Fruit fly (Drosophila melanogaster) whole organism, embryonic: Measurements from ENCODE around the gene D1.

Experiments
- B-H2 ChIP-seq: fragments of 200-800 bp; sonication (Bioruptor generic); optimal IDR thresholded peaks from 2 replicates; lab custom pipeline; 2018; ENCODE audit warnings: missing biosample characterization, mild to moderate bottlenecking, missing genetic modification characterization
- CG10654 ChIP-seq: fragments of 200-800 bp; sonication (Bioruptor generic); optimal IDR thresholded peaks from 2 replicates; lab custom pipeline; 2016; ENCODE audit warnings: missing biosample characterization, missing genetic modification characterization
- CG12104 ChIP-seq: fragments of 200-800 bp; sonication (Bioruptor generic); optimal IDR thresholded peaks from 3 replicates; lab custom pipeline; 2016; ENCODE audit warnings: missing biosample characterization, missing genetic modification characterization
- CG12942 ChIP-seq: fragments of 200-800 bp; sonication (Bioruptor generic); optimal IDR thresholded peaks from 3 replicates; lab custom pipeline; 2016; ENCODE audit warnings: missing biosample characterization, missing genetic modification characterization
- CG13624 ChIP-seq: fragments of 200-800 bp; sonication (Bioruptor generic); optimal IDR thresholded peaks from 2 replicates; lab custom pipeline; 2016; ENCODE audit warnings: missing biosample characterization, missing genetic modification characterization
- CG13775 ChIP-seq: fragments of 200-800 bp; sonication (Bioruptor generic); optimal IDR thresholded peaks from 3 replicates; lab custom pipeline; 2017; ENCODE audit warnings: missing biosample characterization, mild to moderate bottlenecking, missing genetic modification characterization
- CG14014 ChIP-seq: fragments of 200-800 bp; sonication (Bioruptor generic); IDR thresholded peaks from 2 replicates; pipeline ENCODE4 v1.3.6; 2022; ENCODE audit warnings: missing biosample characterization, missing genetic modification characterization
- CG16813 ChIP-seq: fragments of 200-800 bp; sonication (Bioruptor generic); IDR thresholded peaks from 3 replicates; pipeline ENCODE4 v1.3.6; 2022; ENCODE audit warnings: missing biosample characterization, missing genetic modification characterization; ENCODE audit not compliant: partially characterized antibody
- CG16863 ChIP-seq: fragments of 200-800 bp; sonication (Bioruptor generic); optimal IDR thresholded peaks from 3 replicates; lab custom pipeline; 2016; ENCODE audit warnings: missing biosample characterization, missing genetic modification characterization
- CG17186 ChIP-seq: fragments of 200-800 bp; sonication (Bioruptor generic); optimal IDR thresholded peaks from 3 replicates; lab custom pipeline; 2017; ENCODE audit warnings: missing biosample characterization, missing genetic modification reagents, missing genetic modification characterization
- CG17568 ChIP-seq: fragments of 200-800 bp; sonication (Bioruptor generic); optimal IDR thresholded peaks from 2 replicates; lab custom pipeline; 2018; ENCODE audit warnings: missing biosample characterization, mild to moderate bottlenecking, missing genetic modification characterization, moderate library complexity
- CG17912 ChIP-seq: fragments of 200-800 bp; sonication (Bioruptor generic); optimal IDR thresholded peaks from 2 replicates; lab custom pipeline; 2018; ENCODE audit warnings: missing biosample characterization, mild to moderate bottlenecking, missing genetic modification characterization
- CG18619 ChIP-seq: fragments of 200-800 bp; sonication (Bioruptor generic); optimal IDR thresholded peaks from 3 replicates; lab custom pipeline; 2017; ENCODE audit warnings: missing biosample characterization, mild to moderate bottlenecking, missing genetic modification characterization
- CG18764 ChIP-seq: fragments of 200-800 bp; sonication (Bioruptor generic); optimal IDR thresholded peaks from 3 replicates; lab custom pipeline; 2016; ENCODE audit warnings: missing biosample characterization, missing genetic modification characterization
- CG2116 ChIP-seq: fragments of 200-800 bp; sonication (Bioruptor generic); optimal IDR thresholded peaks from 3 replicates; lab custom pipeline; 2018; ENCODE audit warnings: missing biosample characterization, mild to moderate bottlenecking, missing genetic modification characterization
- CG32767 ChIP-seq: fragments of 200-800 bp; sonication (Bioruptor generic); IDR thresholded peaks from 2 replicates; pipeline ENCODE4 v1.3.6; 2022; ENCODE audit warnings: missing biosample characterization, missing genetic modification characterization
- CG34376 ChIP-seq: fragments of 200-800 bp; sonication (Bioruptor generic); optimal IDR thresholded peaks from 2 replicates; lab custom pipeline; 2018; ENCODE audit warnings: missing biosample characterization, mild to moderate bottlenecking, missing genetic modification characterization
- CG42726 ChIP-seq: fragments of 200-800 bp; sonication (Bioruptor generic); IDR thresholded peaks from 2 replicates; pipeline ENCODE4 v1.3.6; 2022; ENCODE audit warnings: missing biosample characterization, missing genetic modification characterization; ENCODE audit not compliant: partially characterized antibody
- CG6272 ChIP-seq: fragments of 200-800 bp; sonication (Bioruptor generic); IDR thresholded peaks from 2 replicates; pipeline ENCODE4 v1.3.6; 2022; ENCODE audit warnings: missing biosample characterization, missing genetic modification characterization
- CG7745 ChIP-seq: fragments of 200-800 bp; sonication (Bioruptor generic); optimal IDR thresholded peaks from 2 replicates; lab custom pipeline; 2018; ENCODE audit warnings: missing biosample characterization, mild to moderate bottlenecking, missing genetic modification characterization, moderate library complexity
- CG7987 ChIP-seq: fragments of 200-800 bp; sonication (Bioruptor generic); optimal IDR thresholded peaks from 2 replicates; lab custom pipeline; 2018; ENCODE audit warnings: missing biosample characterization, mild to moderate bottlenecking, missing genetic modification characterization, moderate library complexity
- CTCF ChIP-seq: fragments of 200-800 bp; sonication (Bioruptor generic); optimal IDR thresholded peaks from 2 replicates; lab custom pipeline; 2017; ENCODE audit warnings: missing biosample characterization, mild to moderate bottlenecking, missing genetic modification characterization, moderate library complexity
- Dll ChIP-seq: fragments of 200-800 bp; sonication (Bioruptor generic); IDR thresholded peaks from 4 replicates; pipeline ENCODE4 v1.3.6; 2022; ENCODE audit warnings: missing biosample characterization, missing genetic modification characterization; ENCODE audit not compliant: partially characterized antibody
- Eip74EF ChIP-seq, 2 experiments: fragments of 200-800 bp in 1 of 2; fragments of >200 bp in 1 of 2; sonication (Bioruptor generic) in 1 of 2; optimal IDR thresholded peaks; 2 replicates each; lab custom pipeline; 2017 to 2019; ENCODE audit warnings: missing biosample characterization in 2 of 2, missing genetic modification characterization in 2 of 2, mild to moderate bottlenecking in 1 of 2, moderate library complexity in 1 of 2
- Fer1 ChIP-seq: fragments of 200-800 bp; sonication (Bioruptor generic); optimal IDR thresholded peaks from 2 replicates; lab custom pipeline; 2017; ENCODE audit warnings: missing biosample characterization, mild to moderate bottlenecking, missing genetic modification characterization
- Hsf ChIP-seq: fragments of 200-800 bp; sonication (Bioruptor generic); optimal IDR thresholded peaks from 3 replicates; lab custom pipeline; 2016; ENCODE audit warnings: missing biosample characterization, missing genetic modification characterization
- MESR4 ChIP-seq: fragments of 200-800 bp; sonication (Bioruptor generic); optimal IDR thresholded peaks from 2 replicates; lab custom pipeline; 2018; ENCODE audit warnings: missing biosample characterization, mild to moderate bottlenecking, missing genetic modification characterization, moderate library complexity
- Mad ChIP-seq: fragments of 200-800 bp; sonication (Bioruptor generic); optimal IDR thresholded peaks from 2 replicates; lab custom pipeline; 2016; ENCODE audit warnings: missing biosample characterization, missing genetic modification characterization
- NC2β ChIP-seq: fragments of 200-800 bp; sonication (Bioruptor generic); optimal IDR thresholded peaks from 2 replicates; lab custom pipeline; 2016; ENCODE audit warnings: missing biosample characterization, missing genetic modification characterization
- PHDP ChIP-seq: fragments of 200-800 bp; sonication (Bioruptor generic); optimal IDR thresholded peaks from 3 replicates; lab custom pipeline; 2018; ENCODE audit warnings: missing biosample characterization, mild to moderate bottlenecking, missing genetic modification characterization, moderate library complexity
- Scr ChIP-seq: fragments of 200-800 bp; sonication (Bioruptor generic); IDR thresholded peaks from 2 replicates; pipeline ENCODE4 v1.3.6; 2022; ENCODE audit warnings: missing biosample characterization, missing genetic modification characterization; ENCODE audit not compliant: partially characterized antibody
- Sin3A ChIP-seq: fragments of >200 bp; optimal IDR thresholded peaks from 2 replicates; lab custom pipeline; 2018
- Six4 ChIP-seq: fragments of 200-800 bp; sonication (Bioruptor generic); optimal IDR thresholded peaks from 2 replicates; lab custom pipeline; 2016; ENCODE audit warnings: missing biosample characterization, missing genetic modification characterization
- TFAM ChIP-seq: fragments of 200-800 bp; sonication (Bioruptor generic); optimal IDR thresholded peaks from 2 replicates; lab custom pipeline; 2017; ENCODE audit warnings: missing biosample characterization, missing genetic modification characterization, inconsistent platforms
- chif ChIP-seq, 2 experiments: fragments of 200-800 bp; sonication (Bioruptor generic); optimal IDR thresholded peaks; 3 replicates each; lab custom pipeline; 2016; ENCODE audit warnings: missing biosample characterization in 2 of 2, missing genetic modification characterization in 2 of 2
- disco-r ChIP-seq: fragments of 200-800 bp; sonication (Bioruptor generic); optimal IDR thresholded peaks from 2 replicates; lab custom pipeline; 2016; ENCODE audit warnings: missing biosample characterization, missing genetic modification characterization
- dm ChIP-seq: fragments of 200-800 bp; sonication (Bioruptor generic); optimal IDR thresholded peaks from 3 replicates; lab custom pipeline; 2016; ENCODE audit warnings: missing biosample characterization, missing genetic modification characterization
- fd3F ChIP-seq: fragments of 200-800 bp; sonication (Bioruptor generic); optimal IDR thresholded peaks from 2 replicates; lab custom pipeline; 2018; ENCODE audit warnings: missing biosample characterization, mild to moderate bottlenecking, missing genetic modification characterization, moderate library complexity
- fd96Cb ChIP-seq: fragments of 200-800 bp; sonication (Bioruptor generic); optimal IDR thresholded peaks from 2 replicates; lab custom pipeline; 2018; ENCODE audit warnings: missing biosample characterization, mild to moderate bottlenecking, missing genetic modification characterization, moderate library complexity
- nerfin-2 ChIP-seq: fragments of 200-800 bp; sonication (Bioruptor generic); IDR thresholded peaks from 2 replicates; pipeline ENCODE4 v1.3.6; 2022; ENCODE audit warnings: missing biosample characterization, missing genetic modification characterization; ENCODE audit not compliant: partially characterized antibody
- repo ChIP-seq: fragments of 200-800 bp; sonication (Bioruptor generic); optimal IDR thresholded peaks from 2 replicates; lab custom pipeline; 2016; ENCODE audit warnings: missing biosample characterization, missing genetic modification characterization
- sc ChIP-seq, 3 experiments: fragments of >200 bp in 2 of 3; fragments of 200-800 bp in 1 of 3; sonication (Bioruptor generic) in 1 of 3; optimal IDR thresholded peaks; 2 replicates in 2 of 3; 3 replicates in 1 of 3; lab custom pipeline; 2017; ENCODE audit warnings: mild to moderate bottlenecking in 1 of 3, missing biosample characterization in 1 of 3, missing genetic modification characterization in 1 of 3, missing genetic modification reagents in 1 of 3
- sens ChIP-seq: fragments of 200-800 bp; sonication (Bioruptor generic); peaks from one replicate; lab custom pipeline; 2016; ENCODE audit warnings: missing biosample characterization, missing genetic modification characterization
- stwl ChIP-seq: fragments of 200-800 bp; sonication (Bioruptor generic); optimal IDR thresholded peaks from 3 replicates; lab custom pipeline; 2018; ENCODE audit warnings: missing biosample characterization, mild to moderate bottlenecking, missing genetic modification characterization, moderate library complexity
- tna ChIP-seq: fragments of 200-800 bp; sonication (Bioruptor generic); IDR thresholded peaks from 2 replicates; pipeline ENCODE4 v1.3.6; 2022; ENCODE audit warnings: missing biosample characterization, missing genetic modification characterization; ENCODE audit not compliant: partially characterized antibody
- vnd ChIP-seq: fragments of 200-800 bp; sonication (Bioruptor generic); IDR thresholded peaks from 3 replicates; pipeline ENCODE4 v1.3.6; 2022; ENCODE audit warnings: missing biosample characterization, missing genetic modification characterization; ENCODE audit not compliant: partially characterized antibody
- wdn ChIP-seq: fragments of 200-800 bp; sonication (Bioruptor generic); IDR thresholded peaks from 2 replicates; pipeline ENCODE4 v1.3.6; 2022; ENCODE audit warnings: missing biosample characterization, missing genetic modification characterization
- zfh2 ChIP-seq: fragments of 200-800 bp; sonication (Bioruptor generic); optimal IDR thresholded peaks from 2 replicates; lab custom pipeline; 2016; ENCODE audit warnings: missing biosample characterization, missing genetic modification characterization

D1 gene

dm6 chr3R:9266765-9267164 is 26.3 kb upstream of the D1 start, which contains the start of the genes TrpRS and Vps16A (continued):
- TF ChIP-seq CG16813 (GFP tag; lab: Robert Waterston, UW) (peak; percentile 98), vnd (GFP tag; lab: Robert Waterston, UW) (peak; percentile 98), chif (GFP tag; optimal IDR thresholded peaks at IDR 0.05; lab: Kevin White, UChicago) (peak in 1 of 2 experiments; percentile 19), stwl (tag; lab: Kevin White, UChicago) (peak; percentile 96), CG18764 (peak; percentile 13), nerfin-2 (GFP tag; lab: Robert Waterston, UW) (peak; percentile 98), disco-r (GFP tag; lab: Kevin White, UChicago) (no peak), CG13775 (no peak), tna (GFP tag; lab: Robert Waterston, UW) (peak; percentile 99), CTCF (GFP tag; lab: Kevin White, UChicago) (peak; percentile 67), sc (optimal IDR thresholded peaks at IDR 0.05; lab: Kevin White, UChicago) (no peak), sc (GFP tag; optimal IDR thresholded peaks at IDR 0.05; lab: Kevin White, UChicago) (no peak), dm (GFP tag; lab: Kevin White, UChicago) (peak; percentile 74), Scr (peak; percentile 96), CG32767 (GFP tag; lab: Robert Waterston, UW) (no peak), CG17186 (GFP tag; lab: Kevin White, UChicago) (peak; percentile 69), CG13624 (GFP tag; lab: Kevin White, UChicago) (peak; percentile 0), CG17912 (GFP tag; lab: Kevin White, UChicago) (peak; percentile 50), TFAM (GFP tag; lab: Kevin White, UChicago) (no peak), Sin3A (peak; percentile 41), CG2116 (GFP tag; lab: Kevin White, UChicago) (peak; percentile 95), B-H2 (peak; percentile 50), CG42726 (peak; percentile 90), CG34376 (GFP tag; lab: Kevin White, UChicago) (peak; percentile 26), Dll (GFP tag; lab: Robert Waterston, UW) (peak; percentile 96), Hsf (peak; percentile 9), CG6272 (GFP tag; lab: Robert Waterston, UW) (peak; percentile 28; the same call in 1 of the 2 replicates)
- TF ChIP-seq, all 482 proteins: peak for 107

- TF ChIP-seq CG18619 (GFP tag; lab: Kevin White, UChicago) (no peak), repo (GFP tag; lab: Kevin White, UChicago) (no peak), sens (GFP tag; lab: Kevin White, UChicago) (peak; percentile 4), CG17568 (GFP tag; lab: Kevin White, UChicago) (no peak)
- TF ChIP-seq, all 482 proteins: peak for 1
Measured at dm6 chr3R:9264042-9264441, 23.6 kb upstream of the D1 start, which contains the start of gene sage. TSS of gene sage (minus strand) at chr3R:9264142.

DNA sequence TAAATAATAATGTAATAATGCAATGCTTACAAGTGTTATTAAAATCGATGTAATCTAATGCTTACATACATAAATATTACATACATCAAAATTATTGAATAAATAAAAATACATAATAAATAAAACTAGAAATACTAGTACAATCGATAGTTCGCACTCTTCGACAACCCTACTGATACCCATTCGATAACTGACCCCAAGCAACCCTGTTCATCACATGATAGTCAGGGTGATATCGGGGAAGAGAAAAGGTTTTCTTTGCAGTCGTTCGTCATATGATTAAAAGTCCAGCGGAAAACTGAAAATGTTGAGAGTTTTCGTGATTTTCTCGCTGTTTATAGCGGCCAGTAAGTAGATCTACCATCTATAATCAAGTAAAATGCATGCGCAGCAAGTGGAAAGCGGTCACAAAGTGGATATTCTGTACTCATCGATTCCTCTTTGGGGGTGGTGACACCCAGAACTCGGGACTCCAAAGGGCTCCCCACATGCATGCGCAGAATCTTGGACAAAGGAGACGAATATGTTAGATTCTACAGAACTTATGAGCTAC is 20.0 kb upstream of the D1 start, which contains the start of gene ATP6AP2:
ATP6AP2 (plus strand) TSS at position 218 of the 553 bp plus-strand sequence.
- TF ChIP-seq CG7987 (GFP tag; lab: Kevin White, UChicago): peak; percentile 76
- TF ChIP-seq CG12104: peak; percentile 36
- TF ChIP-seq fd3F (GFP tag; lab: Kevin White, UChicago): peak; percentile 32
- peak; percentile 65 for TF ChIP-seq PHDP (tag; lab: Kevin White, UChicago)
- no peak for TF ChIP-seq CG7745
- peak; percentile 6 for TF ChIP-seq fd96Cb (tag; lab: Kevin White, UChicago)
- peak; percentile 99 for TF ChIP-seq MESR4 (GFP tag; lab: Kevin White, UChicago)
- peak; percentile 13 for TF ChIP-seq CG10654 (GFP tag; lab: Kevin White, UChicago)
- no peak for TF ChIP-seq NC2β (GFP tag; lab: Kevin White, UChicago)
- no peak for TF ChIP-seq CG16863
- TF ChIP-seq wdn (GFP tag; lab: Robert Waterston, UW): no peak
- TF ChIP-seq B-H2: peak; percentile 83
- TF ChIP-seq Fer1: peak; percentile 18
- TF ChIP-seq Eip74EF (GFP tag; optimal IDR thresholded peaks at IDR 0.05; lab: Kevin White, UChicago): no peak
- TF ChIP-seq Mad (GFP tag; lab: Kevin White, UChicago): peak; percentile 36
- peak; percentile 4 for TF ChIP-seq zfh2 (GFP tag; lab: Kevin White, UChicago)
- no peak for TF ChIP-seq Six4 (GFP tag; lab: Kevin White, UChicago)
- TF ChIP-seq CG12942: peak; percentile 30
- peak; percentile 53; the same call in 1 of the 2 replicates for TF ChIP-seq CG14014 (GFP tag; lab: Robert Waterston, UW)
